Worm (Caenorhabditis elegans) whole organism, L4 larva: ENCODE data around the gene cgt-3.

Experiments
- F49E8.2 ChIP-seq: sonication (generic microtip); optimal IDR thresholded peaks from 2 replicates; lab custom pipeline; 2016; ENCODE audit warnings: missing compliant biosample characterization, mild to moderate bottlenecking, missing genetic modification characterization, borderline replicate concordance
- Y48G9A.11 ChIP-seq: fragments of 200-800 bp; sonication (Bioruptor generic); IDR thresholded peaks from 2 replicates; pipeline ENCODE4 v1.3.6; 2022; ENCODE audit warnings: missing genetic modification reagents, missing genetic modification characterization, missing compliant biosample characterization
- ZK337.2 ChIP-seq: fragments of 200-800 bp; sonication (Bioruptor generic); IDR thresholded peaks from 2 replicates; pipeline ENCODE4 v1.3.6; 2022; ENCODE audit warnings: missing genetic modification reagents, missing genetic modification characterization, missing compliant biosample characterization
- aha-1 ChIP-seq: fragments of 150-350 bp; peaks from one replicate; lab custom pipeline; 2014; ENCODE audit warnings: missing biosample characterization, missing genetic modification characterization
- ceh-32 ChIP-seq: sonication (generic microtip); optimal IDR thresholded peaks from 2 replicates; lab custom pipeline; 2016; ENCODE audit warnings: mild to moderate bottlenecking, missing genetic modification characterization, missing compliant biosample characterization; ENCODE audit not compliant: poor library complexity
- ceh-44 ChIP-seq: fragments of 200-800 bp; sonication (Bioruptor generic); IDR thresholded peaks from 2 replicates; pipeline ENCODE4 v1.3.6; 2022; ENCODE audit warnings: missing genetic modification reagents, missing genetic modification characterization, missing compliant biosample characterization
- ceh-82 ChIP-seq: sonication (generic microtip); optimal IDR thresholded peaks from 2 replicates; lab custom pipeline; 2017; ENCODE audit warnings: missing biosample characterization, missing genetic modification characterization
- daf-8 ChIP-seq: fragments of 200-800 bp; sonication (Bioruptor generic); IDR thresholded peaks from 2 replicates; pipeline ENCODE4 v1.3.6; 2022; ENCODE audit warnings: missing genetic modification characterization, missing compliant biosample characterization
- dmd-8 ChIP-seq: fragments of 200-800 bp; sonication (Bioruptor generic); IDR thresholded peaks from 2 replicates; pipeline ENCODE4 v1.3.6; 2022; ENCODE audit warnings: missing genetic modification characterization, missing compliant biosample characterization
- fkh-10 ChIP-seq: fragments of 150-350 bp; optimal IDR thresholded peaks from 2 replicates; lab custom pipeline; 2014; ENCODE audit warnings: missing biosample characterization, missing genetic modification reagents, missing genetic modification characterization
- gei-8 ChIP-seq: fragments of 200-800 bp; sonication (Bioruptor generic); optimal IDR thresholded peaks from 2 replicates; lab custom pipeline; 2018; ENCODE audit warnings: mild to moderate bottlenecking, missing genetic modification characterization, missing compliant biosample characterization
- hif-1 ChIP-seq, 2 experiments: sonication (generic microtip); optimal IDR thresholded peaks; 2 replicates each; lab custom pipeline; 2016 to 2017; ENCODE audit warnings: missing compliant biosample characterization in 2 of 2, missing genetic modification characterization in 2 of 2, missing genetic modification reagents in 2 of 2, missing genotype in 2 of 2, mild to moderate bottlenecking in 1 of 2
- hlh-11 ChIP-seq: fragments of 200-800 bp; sonication (Bioruptor generic); optimal IDR thresholded peaks from 2 replicates; lab custom pipeline; 2018; ENCODE audit warnings: mild to moderate bottlenecking, missing genetic modification characterization, missing compliant biosample characterization
- hlh-30 ChIP-seq: sonication (generic microtip); optimal IDR thresholded peaks from 2 replicates; lab custom pipeline; 2017; ENCODE audit warnings: antibody characterized with exemption, mild to moderate bottlenecking, missing genetic modification characterization, missing compliant biosample characterization; ENCODE audit not compliant: insufficient read depth
- jun-1 ChIP-seq: fragments of 150-350 bp; optimal IDR thresholded peaks from 2 replicates; lab custom pipeline; 2014; ENCODE audit warnings: missing biosample characterization, missing genetic modification reagents, missing genetic modification characterization
- lin-15B ChIP-seq: fragments of 150-350 bp; sonication (generic microtip); optimal IDR thresholded peaks from 3 replicates; lab custom pipeline; 2014; ENCODE audit warnings: missing biosample characterization, missing genetic modification characterization
- lsy-2 ChIP-seq, 2 experiments: fragments of 150-350 bp in 1 of 2; sonication (generic microtip) in 1 of 2; optimal IDR thresholded peaks; 2 replicates each; lab custom pipeline; 2014 to 2017; ENCODE audit warnings: missing biosample characterization in 2 of 2, missing genetic modification characterization in 2 of 2
- nhr-237 ChIP-seq: sonication (generic microtip); optimal IDR thresholded peaks from 2 replicates; lab custom pipeline; 2017; ENCODE audit warnings: missing biosample characterization, missing genetic modification characterization
- nhr-25 ChIP-seq: sonication (generic microtip); optimal IDR thresholded peaks from 2 replicates; lab custom pipeline; 2017; ENCODE audit warnings: missing genetic modification characterization, mild to moderate bottlenecking, missing compliant biosample characterization, antibody characterized with exemption, moderate library complexity, borderline replicate concordance; ENCODE audit not compliant: insufficient read depth
- nhr-28 ChIP-seq: fragments of 150-350 bp; optimal IDR thresholded peaks from 2 replicates; lab custom pipeline; 2014; ENCODE audit warnings: missing biosample characterization, missing genetic modification characterization
- nhr-41 ChIP-seq: fragments of 200-800 bp; sonication (Bioruptor generic); IDR thresholded peaks from 2 replicates; pipeline ENCODE4 v1.3.6; 2022; ENCODE audit warnings: missing genetic modification reagents, missing genetic modification characterization, missing compliant biosample characterization
- nhr-6 ChIP-seq: fragments of 150-350 bp; optimal IDR thresholded peaks from 2 replicates; lab custom pipeline; 2014; ENCODE audit warnings: missing biosample characterization, missing genetic modification characterization
- nhr-76 ChIP-seq: fragments of 150-350 bp; optimal IDR thresholded peaks from 2 replicates; lab custom pipeline; 2014; ENCODE audit warnings: missing biosample characterization, missing genetic modification characterization
- pha-4 ChIP-seq, 2 experiments: fragments of 150-350 bp in 1 of 2; fragments of 200-800 bp in 1 of 2; sonication (Bioruptor generic) in 1 of 2; IDR thresholded peaks in 1 of 2; optimal IDR thresholded peaks in 1 of 2; 2 replicates each; pipeline versions ENCODE4 v1.3.6 to Lab custom; 2014 to 2022; ENCODE audit warnings: missing genetic modification characterization in 2 of 2, missing genetic modification reagents in 2 of 2, missing biosample characterization in 1 of 2, missing compliant biosample characterization in 1 of 2
- pqm-1 ChIP-seq: sonication (generic microtip); optimal IDR thresholded peaks from 2 replicates; lab custom pipeline; 2017; ENCODE audit warnings: missing biosample characterization, missing genetic modification characterization
- rbr-2 ChIP-seq: sonication (generic microtip); optimal IDR thresholded peaks from 2 replicates; lab custom pipeline; 2016; ENCODE audit warnings: missing genotype, missing genetic modification characterization, missing compliant biosample characterization
- saeg-2 ChIP-seq: fragments of 200-800 bp; sonication (Bioruptor generic); IDR thresholded peaks from 2 replicates; pipeline ENCODE4 v1.3.6; 2022; ENCODE audit warnings: missing genetic modification reagents, missing genetic modification characterization, missing compliant biosample characterization
- unc-39 ChIP-seq: sonication (generic microtip); optimal IDR thresholded peaks from 2 replicates; lab custom pipeline; 2017; ENCODE audit warnings: missing biosample characterization, missing genetic modification characterization
- unc-62 ChIP-seq, 3 experiments: fragments of 150-350 bp in 1 of 3; sonication (generic microtip); optimal IDR thresholded peaks in 2 of 3; peaks in 1 of 3; 1 replicate in 1 of 3; 2 replicates in 2 of 3; lab custom pipeline; 2014 to 2017; ENCODE audit warnings: missing biosample characterization in 3 of 3, missing genetic modification characterization in 3 of 3, missing genetic modification reagents in 3 of 3, missing genotype in 1 of 3

cgt-3 gene

DNA sequence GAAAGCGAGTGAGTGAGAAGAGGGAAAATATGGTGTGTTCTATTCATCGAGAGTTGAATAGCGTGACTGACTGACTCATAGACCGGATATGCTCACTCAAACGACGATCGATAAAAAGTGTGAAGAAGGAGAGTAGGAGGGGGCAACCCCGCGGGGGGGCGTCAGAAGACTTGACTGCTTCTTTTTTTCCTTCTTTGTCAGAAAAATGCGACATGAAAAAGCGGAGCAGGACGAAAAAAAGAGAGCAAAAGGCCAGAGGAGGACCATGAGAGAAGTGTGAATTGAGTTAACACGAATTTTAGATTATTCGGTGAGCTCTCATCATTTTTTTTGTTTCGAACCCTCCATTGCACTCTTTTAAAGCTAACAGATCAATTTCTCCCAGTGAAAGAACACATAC lies 51.2 kb downstream of the cgt-3 start:
- TF ChIP-seq unc-62 (GFP tag; optimal IDR thresholded peaks at IDR 0.05 in 1 of 2; lab: Kevin White, UChicago) (peak in 1 of 2 experiments; percentile 94), unc-62 (tag; optimal IDR thresholded peaks at IDR 0.05; lab: Kevin White, UChicago) (no peak), ZK337.2 (GFP tag; lab: Robert Waterston, UW) (no peak), unc-39 (no peak), pha-4 (GFP tag; IDR thresholded peaks at IDR 0.05; lab: Robert Waterston, UW) (no peak), pha-4 (tag; optimal IDR thresholded peaks at IDR 0.05; lab: Kevin White, UChicago) (no peak), ceh-82 (tag; lab: Kevin White, UChicago) (no peak), jun-1 (tag; lab: Kevin White, UChicago) (no peak), hlh-11 (tag; lab: Kevin White, UChicago) (peak; percentile 5), saeg-2 (no peak), ceh-32 (tag; lab: Kevin White, UChicago) (no peak), gei-8 (GFP tag; lab: Kevin White, UChicago) (no peak), lsy-2 (tag; optimal IDR thresholded peaks at IDR 0.05; lab: Kevin White, UChicago) (peak in 1 of 2 experiments; percentile 14), Y48G9A.11 (no peak), daf-8 (GFP tag; lab: Robert Waterston, UW) (no peak), hlh-30 (tag; lab: Kevin White, UChicago) (peak; percentile 33), dmd-8 (GFP tag; lab: Robert Waterston, UW) (no peak), nhr-25 (tag; lab: Kevin White, UChicago) (no peak), hif-1 (tag; optimal IDR thresholded peaks at IDR 0.05; lab: Kevin White, UChicago) (no peak), ceh-44 (GFP tag; lab: Robert Waterston, UW) (no peak), lin-15B (no peak), fkh-10 (GFP tag; lab: Kevin White, UChicago) (peak; percentile 9), nhr-237 (tag; lab: Kevin White, UChicago) (no peak), rbr-2 (tag; lab: Kevin White, UChicago) (peak; percentile 9), pqm-1 (tag; lab: Kevin White, UChicago) (no peak), nhr-6 (tag; lab: Kevin White, UChicago) (no peak)

DNA sequence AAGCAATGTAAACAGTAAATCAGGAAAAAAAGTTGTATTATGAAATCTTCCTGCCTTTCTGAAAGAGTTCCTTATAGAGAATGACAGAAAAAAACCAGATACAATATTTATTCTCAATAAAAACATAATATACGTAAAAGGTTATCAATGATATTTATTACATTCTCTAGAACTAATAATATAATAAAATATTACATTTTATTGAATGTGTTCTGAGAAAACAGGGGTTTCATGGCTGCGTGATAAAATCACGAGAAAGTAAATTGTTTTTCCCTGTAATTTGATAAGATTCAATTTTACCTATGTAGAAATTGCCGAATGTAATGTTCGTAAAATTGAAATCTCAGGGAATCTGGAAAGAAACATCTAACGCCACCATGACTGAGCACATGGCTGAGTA lies 53.8 kb downstream of the cgt-3 start:
- TF ChIP-seq aha-1 (tag; lab: Kevin White, UChicago) (peak; percentile 82), F49E8.2 (tag; lab: Kevin White, UChicago) (no peak), rbr-2 (tag; lab: Kevin White, UChicago) (no peak), nhr-28 (tag; lab: Kevin White, UChicago) (no peak), nhr-41 (GFP tag; lab: Robert Waterston, UW) (no peak), nhr-76 (tag; lab: Kevin White, UChicago) (no peak)
